Worm (Caenorhabditis elegans) whole organism, L1 larva: ENCODE measurements around the gene ins-3.

Experiments used
- aly-2 ChIP-seq: fragments of 150-350 bp; optimal IDR thresholded peaks from 2 replicates; lab custom pipeline; 2014; ENCODE audit warnings: missing biosample characterization, missing genetic modification characterization
- ama-1 ChIP-seq: fragments of 150-350 bp; optimal IDR thresholded peaks from 2 replicates; lab custom pipeline; 2014
- ceh-8 ChIP-seq: fragments of 200-800 bp; sonication (Bioruptor generic); optimal IDR thresholded peaks from 2 replicates; lab custom pipeline; 2018; ENCODE audit warnings: mild to moderate bottlenecking, missing genetic modification characterization, moderate library complexity, missing compliant biosample characterization
- ceh-82 ChIP-seq, 3 experiments: fragments of 150-350 bp in 1 of 3; sonication (generic microtip) in 2 of 3; optimal IDR thresholded peaks; 2 replicates each; lab custom pipeline; 2014 to 2017; ENCODE audit warnings: missing biosample characterization in 3 of 3, missing genetic modification characterization in 3 of 3
- dsc-1 ChIP-seq: sonication (generic microtip); optimal IDR thresholded peaks from 2 replicates; lab custom pipeline; 2016; ENCODE audit warnings: mild to moderate bottlenecking, missing genetic modification characterization, missing compliant biosample characterization
- efl-1 ChIP-seq, 4 experiments: fragments of 150-350 bp; optimal IDR thresholded peaks in 3 of 4; peaks in 1 of 4; 1 replicate in 1 of 4; 2 replicates in 3 of 4; lab custom pipeline; 2014; ENCODE audit warnings: missing biosample characterization in 2 of 4, missing genetic modification characterization in 2 of 4, missing genetic modification reagents in 2 of 4
- egl-13 ChIP-seq: sonication (generic microtip); optimal IDR thresholded peaks from 2 replicates; lab custom pipeline; 2016; ENCODE audit warnings: missing genotype, missing genetic modification reagents, missing genetic modification characterization, missing compliant biosample characterization
- fkh-10 ChIP-seq: sonication (generic microtip); optimal IDR thresholded peaks from 2 replicates; lab custom pipeline; 2017; ENCODE audit warnings: missing biosample characterization, missing genetic modification reagents, missing genetic modification characterization
- fkh-8 ChIP-seq: sonication (generic microtip); optimal IDR thresholded peaks from 2 replicates; lab custom pipeline; 2016; ENCODE audit warnings: mild to moderate bottlenecking, missing genetic modification characterization, missing compliant biosample characterization
- fos-1 ChIP-seq: fragments of 150-350 bp; optimal IDR thresholded peaks from 2 replicates; lab custom pipeline; 2014; ENCODE audit warnings: missing biosample characterization, missing genetic modification characterization
- grh-1 ChIP-seq: fragments of 200-800 bp; sonication (Bioruptor generic); IDR thresholded peaks from 2 replicates; pipeline ENCODE4 v1.3.6; 2022; ENCODE audit warnings: missing genetic modification reagents, missing genetic modification characterization, missing compliant biosample characterization
- hlh-17 ChIP-seq: fragments of 200-800 bp; sonication (Bioruptor generic); optimal IDR thresholded peaks from 2 replicates; lab custom pipeline; 2018; ENCODE audit warnings: missing genetic modification characterization, mild to moderate bottlenecking, missing compliant biosample characterization, moderate library complexity, borderline replicate concordance
- hpl-2 ChIP-seq: fragments of 150-350 bp; optimal IDR thresholded peaks from 2 replicates; lab custom pipeline; 2014; ENCODE audit warnings: missing biosample characterization, missing genetic modification reagents, missing genetic modification characterization
- irx-1 ChIP-seq: sonication (generic microtip); optimal IDR thresholded peaks from 2 replicates; lab custom pipeline; 2016; ENCODE audit warnings: missing genetic modification characterization, missing compliant biosample characterization
- lin-14 ChIP-seq: fragments of 200-800 bp; sonication (Bioruptor generic); optimal IDR thresholded peaks from 2 replicates; lab custom pipeline; 2018; ENCODE audit warnings: mild to moderate bottlenecking, missing genetic modification characterization, moderate library complexity, missing compliant biosample characterization
- lin-15B ChIP-seq: fragments of 150-350 bp; sonication (generic microtip); optimal IDR thresholded peaks from 3 replicates; lab custom pipeline; 2014; ENCODE audit warnings: missing biosample characterization, missing genetic modification characterization
- lin-35 ChIP-seq, 2 experiments: fragments of 150-350 bp; optimal IDR thresholded peaks; 2 replicates each; lab custom pipeline; 2014; ENCODE audit warnings: missing biosample characterization in 2 of 2, missing genetic modification characterization in 2 of 2, missing genetic modification reagents in 2 of 2
- lir-3 ChIP-seq: sonication (generic microtip); optimal IDR thresholded peaks from 2 replicates; lab custom pipeline; 2016; ENCODE audit warnings: mild to moderate bottlenecking, missing genetic modification characterization, moderate library complexity, missing compliant biosample characterization; ENCODE audit not compliant: poor library complexity
- lsy-2 ChIP-seq, 2 experiments: fragments of 150-350 bp; optimal IDR thresholded peaks; 2 replicates each; lab custom pipeline; 2014; ENCODE audit warnings: missing biosample characterization in 2 of 2, missing genetic modification characterization in 2 of 2
- nhr-11 ChIP-seq: fragments of 150-350 bp; optimal IDR thresholded peaks from 2 replicates; lab custom pipeline; 2014; ENCODE audit warnings: missing biosample characterization, missing genetic modification characterization
- nhr-237 ChIP-seq: fragments of 150-350 bp; optimal IDR thresholded peaks from 2 replicates; lab custom pipeline; 2014; ENCODE audit warnings: missing biosample characterization, missing genetic modification characterization
- nhr-47 ChIP-seq: sonication (generic microtip); optimal IDR thresholded peaks from 2 replicates; lab custom pipeline; 2016; ENCODE audit warnings: mild to moderate bottlenecking, missing genetic modification characterization, moderate library complexity, missing compliant biosample characterization
- nhr-71 ChIP-seq: sonication (generic microtip); optimal IDR thresholded peaks from 2 replicates; lab custom pipeline; 2016; ENCODE audit warnings: mild to moderate bottlenecking, missing genetic modification characterization, moderate library complexity, missing compliant biosample characterization
- nhr-76 ChIP-seq: sonication (generic microtip); optimal IDR thresholded peaks from 2 replicates; lab custom pipeline; 2017; ENCODE audit warnings: missing biosample characterization, missing genetic modification characterization
- nhr-77 ChIP-seq: fragments of 150-350 bp; optimal IDR thresholded peaks from 2 replicates; lab custom pipeline; 2014; ENCODE audit warnings: missing biosample characterization, missing genetic modification characterization
- nhr-85 ChIP-seq: sonication (generic microtip); peaks from one replicate; lab custom pipeline; 2016; ENCODE audit warnings: missing genetic modification characterization, inconsistent platforms, missing compliant biosample characterization
- nhr-90 ChIP-seq: sonication (generic microtip); optimal IDR thresholded peaks from 2 replicates; lab custom pipeline; 2016; ENCODE audit warnings: mild to moderate bottlenecking, missing genetic modification characterization, missing compliant biosample characterization; ENCODE audit not compliant: poor library complexity
- pax-3 ChIP-seq: fragments of 200-800 bp; sonication (Bioruptor generic); optimal IDR thresholded peaks from 2 replicates; lab custom pipeline; 2018; ENCODE audit warnings: mild to moderate bottlenecking, missing genetic modification characterization, moderate library complexity, missing compliant biosample characterization
- rnt-1 ChIP-seq: sonication (generic microtip); optimal IDR thresholded peaks from 2 replicates; lab custom pipeline; 2016; ENCODE audit warnings: mild to moderate bottlenecking, missing genetic modification characterization, moderate library complexity, missing compliant biosample characterization
- sox-4 ChIP-seq: sonication (generic microtip); optimal IDR thresholded peaks from 2 replicates; lab custom pipeline; 2016; ENCODE audit warnings: missing genetic modification characterization, missing compliant biosample characterization
- swsn-7 ChIP-seq: sonication (generic microtip); optimal IDR thresholded peaks from 2 replicates; lab custom pipeline; 2016; ENCODE audit warnings: missing genetic modification characterization, missing compliant biosample characterization
- tlp-1 ChIP-seq: fragments of 150-350 bp; optimal IDR thresholded peaks from 2 replicates; lab custom pipeline; 2014; ENCODE audit warnings: missing biosample characterization, missing genetic modification characterization
- unc-30 ChIP-seq: sonication (generic microtip); optimal IDR thresholded peaks from 2 replicates; lab custom pipeline; 2017; ENCODE audit warnings: missing biosample characterization, missing genetic modification characterization
- unc-86 ChIP-seq: sonication (generic microtip); optimal IDR thresholded peaks from 2 replicates; lab custom pipeline; 2016; ENCODE audit warnings: missing genetic modification characterization, missing compliant biosample characterization
- zip-4 ChIP-seq: fragments of 200-800 bp; sonication (Bioruptor generic); optimal IDR thresholded peaks from 2 replicates; lab custom pipeline; 2018; ENCODE audit warnings: mild to moderate bottlenecking, missing genetic modification characterization, moderate library complexity, missing compliant biosample characterization
- ztf-4 ChIP-seq: fragments of 150-350 bp; optimal IDR thresholded peaks from 2 replicates; lab custom pipeline; 2014; ENCODE audit warnings: missing biosample characterization, missing genetic modification characterization

The ins-3 gene

ce11 chrII:5957803-5958367 lies 32.7 kb downstream of the ins-3 start:
- TF ChIP-seq fos-1 (tag; lab: Kevin White, UChicago) (no peak), lin-14 (GFP tag; lab: Kevin White, UChicago) (peak; percentile 28), nhr-47 (tag; lab: Kevin White, UChicago) (peak; percentile 9), ama-1 (lab: Kevin White, UChicago) (no peak), fkh-10 (GFP tag; lab: Kevin White, UChicago) (peak; percentile 54), fkh-8 (tag; lab: Kevin White, UChicago) (peak; percentile 38)

ce11 chrII:5956583-5956982 lies 34.0 kb downstream of the ins-3 start, which contains the start of gene casy-1:
TSS of gene casy-1 (minus strand) at chrII:5956683.
- TF ChIP-seq hlh-17 (GFP tag; lab: Kevin White, UChicago), result no peak
- TF ChIP-seq nhr-77 (tag; lab: Kevin White, UChicago), result no peak
- TF ChIP-seq rnt-1 (tag; lab: Kevin White, UChicago), result no peak
- no peak for TF ChIP-seq lin-35 (GFP tag; optimal IDR thresholded peaks at IDR 0.05; lab: Kevin White, UChicago)
- no peak for TF ChIP-seq aly-2
- no peak for TF ChIP-seq nhr-76 (tag; lab: Kevin White, UChicago)
- TF ChIP-seq nhr-85 (tag; lab: Kevin White, UChicago), result no peak
- TF ChIP-seq lir-3 (tag; lab: Kevin White, UChicago), result no peak
- TF ChIP-seq unc-30, result no peak
- TF ChIP-seq irx-1, result no peak
- TF ChIP-seq fos-1 (tag; lab: Kevin White, UChicago), result no peak
- TF ChIP-seq, all 84 proteins: peak for 0

- TF ChIP-seq fkh-8 (tag; lab: Kevin White, UChicago) (peak; percentile 4), lin-15B (tag; lab: Kevin White, UChicago) (no peak), lin-14 (GFP tag; lab: Kevin White, UChicago) (peak; percentile 74), unc-86 (tag; lab: Kevin White, UChicago) (peak; percentile 45), pax-3 (peak; percentile 2), fkh-10 (GFP tag; lab: Kevin White, UChicago) (peak; percentile 6), sox-4 (tag; lab: Kevin White, UChicago) (peak; percentile 4), egl-13 (tag; lab: Kevin White, UChicago) (peak; percentile 40), lsy-2 (tag; optimal IDR thresholded peaks at IDR 0.05; lab: Kevin White, UChicago) (peak in 1 of 2 experiments; percentile 29), efl-1 (optimal IDR thresholded peaks at IDR 0.05; lab: Kevin White, UChicago) (no peak), efl-1 (GFP tag; optimal IDR thresholded peaks at IDR 0.05 in 1 of 2; lab: Kevin White, UChicago) (no peak), tlp-1 (tag; lab: Kevin White, UChicago) (no peak), nhr-71 (peak; percentile 40), dsc-1 (tag; lab: Kevin White, UChicago) (peak; percentile 78), ztf-4 (peak; percentile 20)
These were observed 34.9 kb downstream of the ins-3 start for ce11 chrII:5955638-5956167.

- peak; percentile 28 for TF ChIP-seq unc-86 (tag; lab: Kevin White, UChicago)
- TF ChIP-seq nhr-90 (tag; lab: Kevin White, UChicago), result no peak
- TF ChIP-seq dsc-1 (tag; lab: Kevin White, UChicago), result peak; percentile 73
- peak; percentile 38 for TF ChIP-seq fkh-8 (tag; lab: Kevin White, UChicago)
- no peak for TF ChIP-seq zip-4 (GFP tag; lab: Kevin White, UChicago)
- TF ChIP-seq lsy-2 (tag; optimal IDR thresholded peaks at IDR 0.05; lab: Kevin White, UChicago), result peak in 1 of 2 experiments; percentile 27
- peak; percentile 64 for TF ChIP-seq lin-14 (GFP tag; lab: Kevin White, UChicago)
- TF ChIP-seq grh-1, result no peak
- TF ChIP-seq ceh-8 (GFP tag; lab: Kevin White, UChicago), result peak; percentile 28
- TF ChIP-seq hpl-2, result no peak
- TF ChIP-seq nhr-11 (tag; lab: Kevin White, UChicago), result no peak
- TF ChIP-seq nhr-47 (tag; lab: Kevin White, UChicago), result peak; percentile 57
- no peak for TF ChIP-seq ceh-82 (tag; optimal IDR thresholded peaks at IDR 0.05; lab: Kevin White, UChicago)
- no peak for TF ChIP-seq nhr-237 (tag; lab: Kevin White, UChicago)
- TF ChIP-seq swsn-7 (tag; lab: Kevin White, UChicago), result peak; percentile 11
- TF ChIP-seq, all 84 proteins: peak for 8
These were observed 38.4 kb downstream of the ins-3 start for ce11 chrII:5952214-5952613.
